Worm (Caenorhabditis elegans) whole organism, L4 larva: Measurements from ENCODE around the gene rde-1.
A peak's percentile ranks its signal among the peaks of the same experiment; 100 is the strongest.

Experiments used
- R02D3.7 ChIP-seq: fragments of 150-350 bp; sonication (generic microtip); optimal IDR thresholded peaks from 3 replicates; lab custom pipeline; 2014; ENCODE audit warnings: missing biosample characterization, missing genetic modification characterization
- ZK546.5 ChIP-seq, 2 experiments: sonication (generic microtip); optimal IDR thresholded peaks; 2 replicates each; lab custom pipeline; 2017; ENCODE audit warnings: missing biosample characterization in 2 of 2, missing genetic modification characterization in 2 of 2
- ama-1 ChIP-seq: fragments of 150-350 bp; optimal IDR thresholded peaks from 2 replicates; lab custom pipeline; 2014; ENCODE audit warnings: inconsistent platforms, mixed read lengths
- ceh-82 ChIP-seq: sonication (generic microtip); optimal IDR thresholded peaks from 2 replicates; lab custom pipeline; 2017; ENCODE audit warnings: missing biosample characterization, missing genetic modification characterization
- lim-7 ChIP-seq: fragments of 200-800 bp; sonication (Bioruptor generic); IDR thresholded peaks from 2 replicates; pipeline ENCODE4 v1.3.6; 2022; ENCODE audit warnings: missing genetic modification characterization, missing compliant biosample characterization
- nhr-25 ChIP-seq: sonication (generic microtip); optimal IDR thresholded peaks from 2 replicates; lab custom pipeline; 2017; ENCODE audit warnings: missing genetic modification characterization, mild to moderate bottlenecking, missing compliant biosample characterization, antibody characterized with exemption, moderate library complexity, borderline replicate concordance; ENCODE audit not compliant: insufficient read depth
- skn-1 ChIP-seq: fragments of 150-350 bp; optimal IDR thresholded peaks from 2 replicates; lab custom pipeline; 2014; ENCODE audit warnings: missing biosample characterization, missing genetic modification characterization
- unc-130 ChIP-seq: sonication (generic microtip); optimal IDR thresholded peaks from 2 replicates; lab custom pipeline; 2016; ENCODE audit warnings: missing genetic modification reagents, missing genetic modification characterization, missing compliant biosample characterization
- unc-39 ChIP-seq: sonication (generic microtip); optimal IDR thresholded peaks from 2 replicates; lab custom pipeline; 2017; ENCODE audit warnings: missing biosample characterization, missing genetic modification characterization
- unc-62 ChIP-seq, 3 experiments: fragments of 150-350 bp in 1 of 3; sonication (generic microtip); optimal IDR thresholded peaks in 2 of 3; peaks in 1 of 3; 1 replicate in 1 of 3; 2 replicates in 2 of 3; lab custom pipeline; 2014 to 2017; ENCODE audit warnings: missing biosample characterization in 3 of 3, missing genetic modification characterization in 3 of 3, missing genetic modification reagents in 3 of 3, missing genotype in 1 of 3
- zag-1 ChIP-seq: fragments of 150-350 bp; optimal IDR thresholded peaks from 2 replicates; lab custom pipeline; 2014; ENCODE audit warnings: missing biosample characterization, missing genetic modification characterization
- ztf-7 ChIP-seq: fragments of 150-350 bp; optimal IDR thresholded peaks from 2 replicates; lab custom pipeline; 2014; ENCODE audit warnings: missing biosample characterization, missing genetic modification characterization

- TF ChIP-seq unc-62 (GFP tag; optimal IDR thresholded peaks at IDR 0.05 in 1 of 2; lab: Kevin White, UChicago) (no peak), unc-62 (tag; optimal IDR thresholded peaks at IDR 0.05; lab: Kevin White, UChicago) (no peak), lim-7 (GFP tag; lab: Robert Waterston, UW) (no peak), ztf-7 (peak; percentile 25), unc-130 (GFP tag; lab: Kevin White, UChicago) (no peak), skn-1 (no peak), ama-1 (lab: Kevin White, UChicago) (no peak), unc-39 (tag; lab: Kevin White, UChicago) (no peak), zag-1 (tag; lab: Kevin White, UChicago) (no peak), R02D3.7 (no peak), ZK546.5 (tag; optimal IDR thresholded peaks at IDR 0.05; lab: Kevin White, UChicago) (no peak), nhr-25 (tag; lab: Kevin White, UChicago) (no peak), ceh-82 (tag; lab: Kevin White, UChicago) (no peak)
Observed at ce11 chrV:9984821-9985220, 6.6 kb downstream of the rde-1 start.
